Worm (Caenorhabditis elegans): Measurements from ENCODE around the gene nhr-96.

Gene nhr-96

DNA sequence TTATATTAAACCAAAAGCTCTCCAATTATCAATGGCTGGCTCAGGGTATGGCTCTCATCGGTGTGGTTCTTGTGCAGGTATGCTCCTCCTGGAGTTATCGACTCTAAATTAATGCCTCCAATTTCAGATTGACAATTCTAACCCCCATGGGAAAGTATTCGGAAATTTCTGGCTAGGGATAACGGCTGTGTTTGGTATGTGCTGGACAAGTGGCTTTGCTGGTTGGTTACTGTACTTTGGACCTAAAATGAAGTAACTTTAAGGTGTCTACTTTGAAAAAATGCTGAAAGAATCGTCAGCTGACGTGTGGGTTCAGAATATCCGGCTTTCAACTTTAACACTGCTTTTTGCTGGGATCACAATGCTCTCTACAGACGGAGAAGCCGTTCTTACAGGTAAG, 16.4 kb upstream of the nhr-96 start:
- TF ChIP-seq nhr-11 (tag; optimal IDR thresholded peaks at IDR 0.05) (no peak), ztf-11 (tag; optimal IDR thresholded peaks at IDR 0.05) (no peak), ztf-4 (tag; optimal IDR thresholded peaks at IDR 0.05) (no peak), aly-2 (tag; optimal IDR thresholded peaks at IDR 0.05) (no peak), lsy-12 (tag; optimal IDR thresholded peaks at IDR 0.05) (no peak), ama-1 (optimal IDR thresholded peaks at IDR 0.05) (no peak), zag-1 (tag; optimal IDR thresholded peaks at IDR 0.05) (no peak), unc-39 (tag; optimal IDR thresholded peaks at IDR 0.05) (no peak), nhr-23 (tag; optimal IDR thresholded peaks at IDR 0.05) (no peak)

DNA sequence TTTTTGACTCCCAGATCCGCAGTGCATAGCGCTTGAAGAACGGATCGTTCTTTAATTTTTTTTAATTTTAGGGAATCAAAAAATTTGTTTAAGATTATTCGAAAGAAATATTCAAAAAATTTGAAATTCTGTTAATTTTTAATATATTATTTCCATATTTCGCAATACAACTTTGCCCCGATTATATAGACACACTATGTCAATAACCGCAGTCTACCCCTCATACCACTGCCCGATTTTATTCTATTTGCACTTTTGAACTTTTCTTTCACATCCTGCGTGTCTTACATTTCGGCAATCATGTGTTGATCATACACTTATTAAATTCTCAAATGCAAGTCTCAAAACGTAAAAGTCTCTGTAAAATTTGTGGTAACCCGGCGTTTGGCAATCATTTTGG, 14.5 kb upstream of the nhr-96 start, which contains the start of gene nhr-56:
Gene nhr-56, plus strand, starts transcription at position 202 of the 400 bp plus-strand sequence.
- TF ChIP-seq skn-1 (tag; optimal IDR thresholded peaks at IDR 0.05) (no peak), nhr-43 (tag; optimal IDR thresholded peaks at IDR 0.05; ENCODE audit: poor library complexity, severe bottlenecking) (peak; percentile 14), hmg-11 (tag; optimal IDR thresholded peaks at IDR 0.05) (no peak), pqm-1 (tag; optimal IDR thresholded peaks at IDR 0.05) (peak; percentile 56), ceh-28 (tag; optimal IDR thresholded peaks at IDR 0.05) (no peak), nhr-23 (tag; optimal IDR thresholded peaks at IDR 0.05) (peak; percentile 69), lin-39 (tag; optimal IDR thresholded peaks at IDR 0.05) (no peak), nfya-1 (tag; optimal IDR thresholded peaks at IDR 0.05; ENCODE audit: insufficient read depth) (peak; percentile 16), zag-1 (tag; optimal IDR thresholded peaks at IDR 0.05) (no peak), unc-62 (GFP tag; optimal IDR thresholded peaks at IDR 0.05) (no peak), R02D3.7 (tag; optimal IDR thresholded peaks at IDR 0.05) (no peak), nhr-77 (tag; optimal IDR thresholded peaks at IDR 0.05) (no peak), ceh-16 (tag; optimal IDR thresholded peaks at IDR 0.05) (no peak), ama-1 (optimal IDR thresholded peaks at IDR 0.05) (no peak), nhr-67 (tag; optimal IDR thresholded peaks at IDR 0.05) (no peak), daf-12 (tag; optimal IDR thresholded peaks at IDR 0.05) (no peak), jun-1 (tag; optimal IDR thresholded peaks at IDR 0.05) (peak; percentile 5), fos-1 (tag; optimal IDR thresholded peaks at IDR 0.05) (no peak), snpc-4 (tag; optimal IDR thresholded peaks at IDR 0.05) (no peak), elt-2 (tag; optimal IDR thresholded peaks at IDR 0.05) (peak; percentile 64), lin-15B (tag; optimal IDR thresholded peaks at IDR 0.05) (no peak), pha-4 (tag; optimal IDR thresholded peaks at IDR 0.05) (peak; percentile 98)

DNA sequence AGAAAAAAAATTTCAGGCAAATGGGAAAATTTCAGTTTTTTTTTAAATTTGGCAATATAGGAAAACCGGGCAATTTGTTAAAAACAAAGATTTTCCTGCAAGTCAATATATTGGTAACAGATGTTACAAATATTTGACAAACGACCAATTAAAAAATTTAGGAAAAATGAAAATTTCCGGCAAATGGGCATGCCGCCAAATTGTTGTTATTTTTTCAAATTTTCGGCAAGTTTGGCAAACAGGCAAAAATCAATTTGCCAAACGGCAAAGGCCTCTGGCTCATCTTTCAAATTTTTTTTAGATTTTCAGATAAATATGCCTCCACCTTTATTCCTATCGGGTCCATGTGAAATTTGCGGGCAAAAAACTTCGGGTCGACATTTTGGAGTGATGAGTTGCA, 11.5 kb upstream of the nhr-96 start, which contains the start of gene nhr-128:
Gene nhr-128, plus strand, starts transcription at position 301 of the 400 bp plus-strand sequence.
- TF ChIP-seq unc-62 (GFP tag; optimal IDR thresholded peaks at IDR 0.05) (no peak), jun-1 (tag; optimal IDR thresholded peaks at IDR 0.05) (no peak), fkh-10 (GFP tag; optimal IDR thresholded peaks at IDR 0.05) (no peak), zag-1 (tag; optimal IDR thresholded peaks at IDR 0.05) (no peak), aly-2 (tag; optimal IDR thresholded peaks at IDR 0.05) (no peak), hmg-11 (tag; optimal IDR thresholded peaks at IDR 0.05) (no peak)

DNA sequence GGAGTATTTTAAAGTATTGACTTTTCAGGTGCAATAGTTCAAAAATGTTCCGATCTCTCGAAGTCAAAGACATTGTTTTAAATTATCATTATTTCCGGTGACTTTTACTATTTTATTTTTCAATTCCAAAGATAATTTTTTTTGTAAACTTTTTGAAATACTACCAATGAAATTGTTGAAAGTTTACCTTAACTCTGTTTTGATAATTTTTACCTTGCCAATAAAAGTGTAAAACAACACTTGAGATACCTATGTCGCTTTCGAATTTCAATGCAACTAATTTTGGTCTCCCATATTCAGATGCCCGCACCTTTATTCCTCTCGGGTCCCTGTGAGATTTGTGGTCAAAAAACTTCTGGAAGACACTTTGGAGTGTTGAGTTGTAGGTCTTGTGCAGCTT, 8.1 kb upstream of the nhr-96 start, which contains the start of gene nhr-103:
Gene nhr-103, plus strand, starts transcription at position 301 of the 400 bp plus-strand sequence.
- TF ChIP-seq pqm-1 (tag; optimal IDR thresholded peaks at IDR 0.05) (no peak), elt-1 (tag; optimal IDR thresholded peaks at IDR 0.05) (no peak), lsy-12 (tag; optimal IDR thresholded peaks at IDR 0.05) (no peak), hmg-11 (tag; optimal IDR thresholded peaks at IDR 0.05) (no peak), nhr-67 (tag; optimal IDR thresholded peaks at IDR 0.05) (no peak), mdl-1 (tag; optimal IDR thresholded peaks at IDR 0.05) (no peak), aly-2 (tag; optimal IDR thresholded peaks at IDR 0.05) (no peak), ceh-28 (tag; optimal IDR thresholded peaks at IDR 0.05) (no peak), ztf-4 (tag; optimal IDR thresholded peaks at IDR 0.05) (no peak), unc-62 (GFP tag; optimal IDR thresholded peaks at IDR 0.05) (no peak)

DNA sequence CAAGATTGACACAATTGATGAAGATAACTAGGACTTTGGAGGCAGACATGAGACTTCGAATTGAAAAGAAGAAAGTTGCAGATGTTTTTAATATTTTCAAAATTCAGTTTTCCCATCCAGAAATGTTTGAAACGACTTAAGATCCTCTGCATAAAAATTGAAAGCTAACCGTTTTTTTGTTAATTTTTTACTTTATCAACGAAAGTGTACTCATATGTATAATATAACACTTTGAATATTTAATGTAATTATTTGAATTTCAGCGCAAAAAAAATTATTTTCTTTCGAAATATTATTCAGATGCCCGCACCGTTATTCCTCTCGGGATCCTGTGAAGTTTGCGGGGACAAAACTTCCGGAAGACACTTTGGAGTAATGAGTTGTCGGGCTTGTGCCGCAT, 6.4 kb upstream of the nhr-96 start, which contains the start of gene nhr-18:
Gene nhr-18, plus strand, starts transcription at position 301 of the 400 bp plus-strand sequence.
- TF ChIP-seq hmg-11 (tag; optimal IDR thresholded peaks at IDR 0.05) (no peak), unc-62 (GFP tag; optimal IDR thresholded peaks at IDR 0.05) (no peak), ceh-16 (tag; optimal IDR thresholded peaks at IDR 0.05) (no peak), tbx-2 (tag; optimal IDR thresholded peaks at IDR 0.05) (no peak), mdl-1 (tag; optimal IDR thresholded peaks at IDR 0.05) (no peak), nhr-76 (tag; optimal IDR thresholded peaks at IDR 0.05) (no peak), zag-1 (tag; optimal IDR thresholded peaks at IDR 0.05) (no peak), nfya-1 (tag; optimal IDR thresholded peaks at IDR 0.05; ENCODE audit: insufficient read depth) (no peak)

All from whole organism, L3 larva.